Worm (Caenorhabditis elegans) whole organism, L2 larva: ENCODE data around the gene Y105C5A.24.

Experiments used
- ceh-82 ChIP-seq: fragments of 150-350 bp; optimal IDR thresholded peaks from 2 replicates; lab custom pipeline; 2014; ENCODE audit warnings: missing biosample characterization, missing genetic modification characterization
- elt-3 ChIP-seq: sonication (generic microtip); optimal IDR thresholded peaks from 2 replicates; lab custom pipeline; 2017; ENCODE audit warnings: missing biosample characterization, missing genetic modification characterization
- nhr-237 ChIP-seq: fragments of 150-350 bp; optimal IDR thresholded peaks from 2 replicates; lab custom pipeline; 2014; ENCODE audit warnings: missing biosample characterization, missing genetic modification characterization
- skn-1 ChIP-seq: sonication (generic microtip); optimal IDR thresholded peaks from 2 replicates; lab custom pipeline; 2017; ENCODE audit warnings: missing biosample characterization, missing genetic modification characterization
- snpc-4 ChIP-seq: fragments of 150-350 bp; optimal IDR thresholded peaks from 2 replicates; lab custom pipeline; 2014; ENCODE audit warnings: missing biosample characterization, missing genetic modification characterization
- ztf-4 ChIP-seq: fragments of 150-350 bp; optimal IDR thresholded peaks from 2 replicates; lab custom pipeline; 2014; ENCODE audit warnings: missing biosample characterization, missing genetic modification characterization

- TF ChIP-seq snpc-4 (no peak), ceh-82 (tag; lab: Kevin White, UChicago) (no peak), nhr-237 (tag; lab: Kevin White, UChicago) (no peak), elt-3 (tag; lab: Kevin White, UChicago) (no peak), skn-1 (tag; lab: Kevin White, UChicago) (no peak), ztf-4 (tag; lab: Kevin White, UChicago) (no peak)
Measured at ce11 chrIV:15853820-15854426, 4.2 kb downstream of the Y105C5A.24 start.
